Worm (Caenorhabditis elegans) whole organism, midembryonic: ENCODE measurements around the gene trpa-1.
A peak's percentile ranks its signal among the peaks of the same experiment; 100 is the strongest.
"Not testable (repeated sequence)": the region's sequence is repeated elsewhere in the genome, so short reads cannot be mapped to it uniquely, and the experiment has no call there.

Experiments used
- T22C8.4 ChIP-seq: fragments of 200-800 bp; sonication (Bioruptor generic); IDR thresholded peaks from 2 replicates; pipeline ENCODE4 v1.3.6; 2022; ENCODE audit warnings: missing genetic modification characterization, missing compliant biosample characterization
- cog-1 ChIP-seq: sonication (generic microtip); optimal IDR thresholded peaks from 2 replicates; lab custom pipeline; 2016; ENCODE audit warnings: missing genetic modification characterization, missing compliant biosample characterization
- flt-1 ChIP-seq: fragments of 200-800 bp; sonication (Bioruptor generic); IDR thresholded peaks from 2 replicates; pipeline ENCODE4 v1.3.6; 2022; ENCODE audit warnings: missing genetic modification characterization, missing compliant biosample characterization
- klf-2 ChIP-seq: fragments of 200-800 bp; sonication (Bioruptor generic); conservative IDR thresholded peaks from 2 replicates; pipeline ENCODE4 v1.3.6; 2022; ENCODE audit warnings: missing genetic modification reagents, missing genetic modification characterization, missing compliant biosample characterization
- med-1 ChIP-seq: sonication (generic microtip); optimal IDR thresholded peaks from 2 replicates; lab custom pipeline; 2017; ENCODE audit warnings: missing genetic modification characterization, mild to moderate bottlenecking, missing compliant biosample characterization, antibody characterized with exemption, missing genetic modification reagents; ENCODE audit not compliant: insufficient read depth
- ref-1 ChIP-seq: fragments of 200-800 bp; sonication (Bioruptor generic); conservative IDR thresholded peaks from 2 replicates; pipeline ENCODE4 v1.3.6; 2022; ENCODE audit warnings: missing genetic modification reagents, missing genetic modification characterization, missing compliant biosample characterization
- tab-1 ChIP-seq: fragments of 200-800 bp; sonication (Bioruptor generic); IDR thresholded peaks from 2 replicates; pipeline ENCODE4 v1.3.6; 2022; ENCODE audit warnings: missing genetic modification characterization, missing compliant biosample characterization
- ztf-23 ChIP-seq: fragments of 200-800 bp; sonication (Bioruptor generic); IDR thresholded peaks from 2 replicates; pipeline ENCODE4 v1.3.6; 2022; ENCODE audit warnings: missing genetic modification reagents, missing genetic modification characterization, missing compliant biosample characterization
- ztf-29 ChIP-seq: fragments of 200-800 bp; sonication (Bioruptor generic); IDR thresholded peaks from 2 replicates; pipeline ENCODE4 v1.3.6; 2022; ENCODE audit warnings: missing genetic modification reagents, missing genetic modification characterization, missing compliant biosample characterization

Gene trpa-1

DNA sequence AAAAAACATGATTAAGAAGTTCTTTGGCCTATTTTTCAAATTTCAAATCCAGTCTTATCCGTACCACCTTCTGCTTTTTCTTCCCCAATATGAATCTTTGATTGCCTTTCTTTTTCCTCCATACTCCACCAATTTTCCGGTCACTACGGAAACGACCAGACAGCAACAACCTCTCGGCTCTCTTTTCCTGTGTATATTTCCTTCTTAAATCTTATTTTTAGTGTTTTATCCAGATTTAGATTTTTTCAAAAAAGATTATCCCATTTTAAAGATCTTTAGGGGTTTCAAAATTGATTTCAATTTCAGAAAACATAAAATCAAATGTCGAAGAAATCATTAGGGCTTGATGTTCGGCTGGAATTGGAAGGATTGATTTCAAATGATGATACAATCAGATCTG is at the start of gene trpa-1:
Gene trpa-1, plus strand, starts transcription at position 301 of the 400 bp plus-strand sequence.
- TF ChIP-seq klf-2 (GFP tag; lab: Robert Waterston, UW) (no peak), ztf-29 (GFP tag; lab: Robert Waterston, UW) (no peak), T22C8.4 (no peak), flt-1 (no peak), ref-1 (GFP tag; lab: Robert Waterston, UW) (no peak), cog-1 (tag; lab: Kevin White, UChicago) (no peak), med-1 (no peak), tab-1 (no peak), ztf-23 (GFP tag; lab: Robert Waterston, UW) (no peak)

ce11 chrIV:11820067-11820913 is 44.0 kb upstream of the trpa-1 start:
- TF ChIP-seq cog-1 (tag; lab: Kevin White, UChicago) (no peak), flt-1 (no peak), ztf-23 (GFP tag; lab: Robert Waterston, UW) (no peak), tab-1 (no peak), med-1 (no peak), T22C8.4 (no peak), ztf-29 (GFP tag; lab: Robert Waterston, UW) (no peak), klf-2 (GFP tag; lab: Robert Waterston, UW) (no peak), ref-1 (GFP tag; lab: Robert Waterston, UW) (no peak)

DNA sequence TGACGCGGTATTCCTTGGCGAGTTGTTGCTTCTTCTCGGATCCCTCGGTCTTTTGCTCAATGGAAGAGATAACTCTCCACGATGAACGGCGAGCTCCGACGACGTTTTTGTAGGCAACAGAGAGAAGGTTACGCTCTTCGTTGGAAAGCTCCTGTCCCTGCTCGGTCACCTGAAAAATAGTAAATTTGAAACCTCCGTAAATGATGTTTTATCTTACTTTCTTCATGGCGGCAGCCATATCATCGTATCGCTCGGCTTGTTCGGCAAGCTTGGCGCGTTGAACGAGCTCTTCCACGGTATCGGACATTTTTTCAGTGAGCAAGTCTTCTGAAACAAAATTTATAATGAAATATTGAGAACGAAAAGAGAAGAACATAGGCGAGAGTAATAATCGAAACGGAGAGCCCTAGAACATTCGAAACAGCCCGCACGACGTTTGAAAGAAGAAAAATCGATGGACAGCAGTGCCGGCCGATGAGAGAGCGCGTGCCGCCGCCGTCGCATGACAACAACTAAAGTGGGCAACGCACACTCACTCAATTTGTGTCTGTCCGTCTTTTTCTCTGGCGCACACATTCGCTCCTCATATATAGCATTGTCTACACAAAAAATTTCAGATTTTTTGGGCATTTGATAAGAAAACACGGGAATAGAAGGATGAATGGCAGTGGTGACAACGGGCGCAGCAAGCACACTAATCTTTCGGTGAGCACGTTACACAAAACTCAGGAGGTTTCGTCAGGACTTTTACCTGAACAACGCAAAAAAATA is 42.5 kb upstream of the trpa-1 start, which contains the start of the genes par-5 and M117.3:
Gene par-5, minus strand, starts transcription at position 334 of the 771 bp plus-strand sequence.
Gene M117.3, plus strand, starts transcription at position 616 of the 771 bp plus-strand sequence.
- TF ChIP-seq T22C8.4, result peak; percentile 73
- TF ChIP-seq cog-1 (tag; lab: Kevin White, UChicago), result peak; percentile 56
- TF ChIP-seq flt-1, result 0 out of 2 replicates have a peak, but pooled peaks have one; percentile 11
- TF ChIP-seq med-1, result no peak

ce11 chrIV:11822454-11822853 is 41.9 kb upstream of the trpa-1 start:
- TF ChIP-seq T22C8.4 (no peak), med-1 (no peak), cog-1 (tag; lab: Kevin White, UChicago) (no peak), flt-1 (no peak), ref-1 (GFP tag; lab: Robert Waterston, UW) (no peak), klf-2 (GFP tag; lab: Robert Waterston, UW) (no peak), ztf-23 (GFP tag; lab: Robert Waterston, UW) (no peak), tab-1 (no peak), ztf-29 (GFP tag; lab: Robert Waterston, UW) (no peak)

- TF ChIP-seq ref-1 (GFP tag; lab: Robert Waterston, UW); med-1; tab-1: not testable (repeated sequence)
These were observed 36.3 kb upstream of the trpa-1 start, which contains the start of gene M117.6 for ce11 chrIV:11828012-11828411. M117.6 (minus strand) TSS chrIV:11828112.

ce11 chrIV:11833456-11833855 is 30.9 kb upstream of the trpa-1 start, which contains the start of gene M117.4:
M117.4 (minus strand) TSS chrIV:11833556.
- TF ChIP-seq flt-1 (no peak), ztf-29 (GFP tag; lab: Robert Waterston, UW) (no peak), ref-1 (GFP tag; lab: Robert Waterston, UW) (no peak), ztf-23 (GFP tag; lab: Robert Waterston, UW) (no peak), klf-2 (GFP tag; lab: Robert Waterston, UW) (no peak), T22C8.4 (no peak), med-1 (no peak), tab-1 (no peak), cog-1 (tag; lab: Kevin White, UChicago) (no peak)

ce11 chrIV:11838657-11839056 is 25.7 kb upstream of the trpa-1 start, which contains the start of gene fbxb-3:
fbxb-3 (plus strand) TSS chrIV:11838957.
- TF ChIP-seq klf-2 (GFP tag; lab: Robert Waterston, UW), result no peak
- TF ChIP-seq tab-1, result no peak
- TF ChIP-seq flt-1, result no peak
- TF ChIP-seq ref-1 (GFP tag; lab: Robert Waterston, UW), result no peak
- TF ChIP-seq med-1, result no peak
- TF ChIP-seq ztf-23 (GFP tag; lab: Robert Waterston, UW), result no peak
- no peak for TF ChIP-seq ztf-29 (GFP tag; lab: Robert Waterston, UW)
- TF ChIP-seq cog-1 (tag; lab: Kevin White, UChicago), result no peak
- no peak for TF ChIP-seq T22C8.4

ce11 chrIV:11842121-11842520 is 22.2 kb upstream of the trpa-1 start, which contains the start of gene F38H4.3:
F38H4.3 (plus strand) TSS chrIV:11842421.
- TF ChIP-seq med-1, result no peak
- no peak for TF ChIP-seq ztf-23 (GFP tag; lab: Robert Waterston, UW)
- no peak for TF ChIP-seq flt-1
- TF ChIP-seq ref-1 (GFP tag; lab: Robert Waterston, UW), result no peak
- no peak for TF ChIP-seq ztf-29 (GFP tag; lab: Robert Waterston, UW)
- TF ChIP-seq T22C8.4, result no peak
- no peak for TF ChIP-seq cog-1 (tag; lab: Kevin White, UChicago)
- no peak for TF ChIP-seq tab-1
- no peak for TF ChIP-seq klf-2 (GFP tag; lab: Robert Waterston, UW)

- TF ChIP-seq klf-2 (GFP tag; lab: Robert Waterston, UW), result no peak
- TF ChIP-seq cog-1 (tag; lab: Kevin White, UChicago), result no peak
- TF ChIP-seq ref-1 (GFP tag; lab: Robert Waterston, UW), result no peak
- no peak for TF ChIP-seq T22C8.4
- no peak for TF ChIP-seq tab-1
- TF ChIP-seq ztf-23 (GFP tag; lab: Robert Waterston, UW), result no peak
- no peak for TF ChIP-seq med-1
- no peak for TF ChIP-seq ztf-29 (GFP tag; lab: Robert Waterston, UW)
- TF ChIP-seq flt-1, result no peak
These were observed 16.5 kb upstream of the trpa-1 start, which contains the start of the genes F38H4.6 and F38H4.4 for ce11 chrIV:11847771-11848312. F38H4.6 (minus strand) TSS chrIV:11847871. F38H4.4 (plus strand) TSS chrIV:11848262.
